Worm (Caenorhabditis elegans) whole organism, young adult: ENCODE data around the gene lgc-31.

ENCODE experiments used
- B0336.3 ChIP-seq: fragments of 200-800 bp; sonication (Bioruptor generic); IDR thresholded peaks from 2 replicates; pipeline ENCODE4 v1.3.6; 2022; ENCODE audit warnings: missing genetic modification characterization, missing compliant biosample characterization
- D2030.7 ChIP-seq: fragments of 200-800 bp; sonication (Bioruptor generic); IDR thresholded peaks from 2 replicates; pipeline ENCODE4 v1.3.6; 2022; ENCODE audit warnings: missing genetic modification reagents, missing genetic modification characterization, missing compliant biosample characterization
- F23B12.7 ChIP-seq: sonication (generic microtip); optimal IDR thresholded peaks from 2 replicates; lab custom pipeline; 2017; ENCODE audit warnings: missing genetic modification characterization, mild to moderate bottlenecking, missing compliant biosample characterization, antibody characterized with exemption, moderate library complexity; ENCODE audit not compliant: insufficient read depth
- F33H1.4 ChIP-seq: fragments of 200-800 bp; sonication (Bioruptor generic); IDR thresholded peaks from 2 replicates; pipeline ENCODE4 v1.3.6; 2022; ENCODE audit warnings: missing genetic modification reagents, missing genetic modification characterization, missing compliant biosample characterization
- F52B5.7 ChIP-seq: sonication (generic microtip); optimal IDR thresholded peaks from 2 replicates; lab custom pipeline; 2016; ENCODE audit warnings: mild to moderate bottlenecking, missing genetic modification characterization, missing compliant biosample characterization
- F57C9.4 ChIP-seq: sonication (generic microtip); optimal IDR thresholded peaks from 2 replicates; lab custom pipeline; 2017; ENCODE audit warnings: mild to moderate bottlenecking, missing genetic modification characterization, missing compliant biosample characterization
- Y53G8AR.9 ChIP-seq: fragments of 200-800 bp; sonication (Bioruptor generic); conservative IDR thresholded peaks from 2 replicates; pipeline ENCODE4 v1.3.6; 2022; ENCODE audit warnings: missing genetic modification reagents, missing genetic modification characterization, missing compliant biosample characterization
- Y56A3A.18 ChIP-seq: fragments of 200-800 bp; sonication (Bioruptor generic); IDR thresholded peaks from 2 replicates; pipeline ENCODE4 v1.3.6; 2022; ENCODE audit warnings: missing genetic modification reagents, missing genetic modification characterization, missing compliant biosample characterization
- Y79H2A.3 ChIP-seq: fragments of 200-800 bp; sonication (Bioruptor generic); conservative IDR thresholded peaks from 2 replicates; pipeline ENCODE4 v1.3.6; 2022; ENCODE audit warnings: missing genetic modification reagents, missing genetic modification characterization, missing compliant biosample characterization
- akir-1 ChIP-seq: fragments of 200-800 bp; sonication (Bioruptor generic); optimal IDR thresholded peaks from 2 replicates; lab custom pipeline; 2018; ENCODE audit warnings: mild to moderate bottlenecking, missing genetic modification characterization, moderate library complexity, missing compliant biosample characterization
- aptf-2 ChIP-seq: fragments of 200-800 bp; sonication (Bioruptor generic); conservative IDR thresholded peaks from 2 replicates; pipeline ENCODE4 v1.3.6; 2022; ENCODE audit warnings: missing genetic modification reagents, missing genetic modification characterization, missing compliant biosample characterization
- atf-7 ChIP-seq: sonication (generic microtip); optimal IDR thresholded peaks from 2 replicates; lab custom pipeline; 2017; ENCODE audit warnings: mild to moderate bottlenecking, missing genetic modification characterization, missing compliant biosample characterization
- ceh-79 ChIP-seq: sonication (generic microtip); optimal IDR thresholded peaks from 2 replicates; lab custom pipeline; 2017; ENCODE audit warnings: mild to moderate bottlenecking, missing genetic modification characterization, missing compliant biosample characterization
- chd-7 ChIP-seq: sonication (generic microtip); optimal IDR thresholded peaks from 2 replicates; lab custom pipeline; 2016; ENCODE audit warnings: mild to moderate bottlenecking, missing genetic modification characterization, moderate library complexity, missing compliant biosample characterization
- die-1 ChIP-seq: sonication (generic microtip); optimal IDR thresholded peaks from 2 replicates; lab custom pipeline; 2016; ENCODE audit warnings: missing genotype, mild to moderate bottlenecking, missing genetic modification characterization, missing compliant biosample characterization
- egl-18 ChIP-seq: fragments of 200-800 bp; sonication (Bioruptor generic); IDR thresholded peaks from 2 replicates; pipeline ENCODE4 v1.3.6; 2022; ENCODE audit warnings: missing genetic modification reagents, missing genetic modification characterization, missing compliant biosample characterization
- egl-44 ChIP-seq: fragments of 200-800 bp; sonication (Bioruptor generic); IDR thresholded peaks from 2 replicates; pipeline ENCODE4 v1.3.6; 2022; ENCODE audit warnings: missing genetic modification reagents, missing genetic modification characterization, missing compliant biosample characterization
- him-1 ChIP-seq: sonication (generic microtip); optimal IDR thresholded peaks from 2 replicates; lab custom pipeline; 2016; ENCODE audit warnings: missing genotype, missing genetic modification reagents, missing genetic modification characterization, missing compliant biosample characterization
- hlh-26 ChIP-seq: fragments of 200-800 bp; sonication (Bioruptor generic); conservative IDR thresholded peaks from 2 replicates; pipeline ENCODE4 v1.3.6; 2022; ENCODE audit warnings: missing genetic modification reagents, missing genetic modification characterization, missing compliant biosample characterization
- hmg-1.2 ChIP-seq: fragments of 200-800 bp; sonication (Bioruptor generic); IDR thresholded peaks from 2 replicates; pipeline ENCODE4 v1.3.6; 2022; ENCODE audit warnings: missing genetic modification reagents, missing genetic modification characterization, missing compliant biosample characterization
- hmg-20 ChIP-seq: fragments of 200-800 bp; sonication (Bioruptor generic); IDR thresholded peaks from 2 replicates; pipeline ENCODE4 v1.3.6; 2022; ENCODE audit warnings: missing genetic modification reagents, missing genetic modification characterization, missing compliant biosample characterization
- lag-1 ChIP-seq: fragments of 200-800 bp; sonication (Bioruptor generic); IDR thresholded peaks from 2 replicates; pipeline ENCODE4 v1.3.6; 2022; ENCODE audit warnings: missing genetic modification reagents, missing genetic modification characterization, missing compliant biosample characterization
- let-526 ChIP-seq: fragments of 200-800 bp; sonication (Bioruptor generic); IDR thresholded peaks from 2 replicates; pipeline ENCODE4 v1.3.6; 2022; ENCODE audit warnings: missing genetic modification reagents, missing genetic modification characterization, missing compliant biosample characterization
- lin-26 ChIP-seq: fragments of 200-800 bp; sonication (Bioruptor generic); IDR thresholded peaks from 2 replicates; pipeline ENCODE4 v1.3.6; 2022; ENCODE audit warnings: missing genetic modification reagents, missing genetic modification characterization, missing compliant biosample characterization
- lin-54 ChIP-seq: fragments of 200-800 bp; sonication (Bioruptor generic); optimal IDR thresholded peaks from 2 replicates; lab custom pipeline; 2018; ENCODE audit warnings: mild to moderate bottlenecking, missing genetic modification characterization, missing compliant biosample characterization
- nhr-80 ChIP-seq: sonication (generic microtip); optimal IDR thresholded peaks from 2 replicates; lab custom pipeline; 2016; ENCODE audit warnings: missing genetic modification characterization, missing compliant biosample characterization
- pbrm-1 ChIP-seq: fragments of 200-800 bp; sonication (Bioruptor generic); IDR thresholded peaks from 2 replicates; pipeline ENCODE4 v1.3.6; 2022; ENCODE audit warnings: missing genetic modification reagents, missing genetic modification characterization, missing compliant biosample characterization
- pha-4 ChIP-seq: fragments of 150-350 bp; sonication (generic microtip); optimal IDR thresholded peaks from 2 replicates; lab custom pipeline; 2014; ENCODE audit warnings: missing biosample characterization, missing genetic modification reagents, missing genetic modification characterization
- rec-8 ChIP-seq, 2 experiments: sonication (generic microtip); optimal IDR thresholded peaks; 2 replicates each; lab custom pipeline; 2016; ENCODE audit warnings: mild to moderate bottlenecking in 2 of 2, missing genetic modification characterization in 2 of 2, missing genetic modification reagents in 2 of 2, missing genotype in 2 of 2, missing biosample characterization in 1 of 2, missing compliant biosample characterization in 1 of 2, moderate library complexity in 1 of 2
- rpc-1 ChIP-seq, 2 experiments: fragments of 150-350 bp in 1 of 2; sonication (generic microtip) in 1 of 2; optimal IDR thresholded peaks; 2 replicates each; lab custom pipeline; 2014 to 2018; ENCODE audit warnings: missing biosample characterization in 1 of 2, missing genetic modification characterization in 1 of 2, missing genetic modification reagents in 1 of 2, missing genotype in 1 of 2
- sea-2 ChIP-seq: fragments of 200-800 bp; sonication (Bioruptor generic); IDR thresholded peaks from 2 replicates; pipeline ENCODE4 v1.3.6; 2022; ENCODE audit warnings: missing genetic modification characterization, missing compliant biosample characterization
- snpc-1.1 ChIP-seq: sonication (generic microtip); optimal IDR thresholded peaks from 2 replicates; lab custom pipeline; 2017; ENCODE audit warnings: missing genetic modification characterization, mild to moderate bottlenecking, missing compliant biosample characterization, antibody characterized with exemption, moderate library complexity, missing genotype, missing genetic modification reagents; ENCODE audit not compliant: insufficient read depth
- snpc-3.4 ChIP-seq: sonication (generic microtip); optimal IDR thresholded peaks from 2 replicates; lab custom pipeline; 2017; ENCODE audit warnings: missing genetic modification characterization, mild to moderate bottlenecking, missing compliant biosample characterization, antibody characterized with exemption, moderate library complexity, missing genotype, missing genetic modification reagents
- snpc-4 ChIP-seq, 5 experiments: fragments of 150-350 bp in 1 of 5; sonication (generic microtip) in 4 of 5; optimal IDR thresholded peaks; 2 replicates each; lab custom pipeline; 2014 to 2018; ENCODE audit warnings: missing genetic modification characterization in 5 of 5, missing biosample characterization in 3 of 5, antibody characterized with exemption in 2 of 5, mild to moderate bottlenecking in 2 of 5, missing compliant biosample characterization in 2 of 5, missing genotype in 2 of 5, moderate library complexity in 2 of 5, missing genetic modification reagents in 1 of 5
- somi-1 ChIP-seq: fragments of 200-800 bp; sonication (Bioruptor generic); optimal IDR thresholded peaks from 2 replicates; lab custom pipeline; 2018; ENCODE audit warnings: mild to moderate bottlenecking, missing genetic modification characterization, missing compliant biosample characterization
- tbp1 ChIP-seq: fragments of 200-800 bp; sonication (Bioruptor generic); optimal IDR thresholded peaks from 2 replicates; lab custom pipeline; 2018; ENCODE audit warnings: mild to moderate bottlenecking, missing genetic modification characterization, missing compliant biosample characterization
- ztf-18 ChIP-seq: sonication (generic microtip); optimal IDR thresholded peaks from 2 replicates; lab custom pipeline; 2016; ENCODE audit warnings: missing genotype, mild to moderate bottlenecking, missing genetic modification characterization, missing compliant biosample characterization
- ztf-22 ChIP-seq: fragments of 200-800 bp; sonication (Bioruptor generic); optimal IDR thresholded peaks from 2 replicates; lab custom pipeline; 2018; ENCODE audit warnings: mild to moderate bottlenecking, missing genetic modification characterization, moderate library complexity, missing compliant biosample characterization
- ztf-25 ChIP-seq: fragments of 200-800 bp; sonication (Bioruptor generic); IDR thresholded peaks from 2 replicates; pipeline ENCODE4 v1.3.6; 2022; ENCODE audit warnings: missing genetic modification reagents, missing genetic modification characterization, missing compliant biosample characterization
- ztf-28 ChIP-seq: fragments of 200-800 bp; sonication (Bioruptor generic); IDR thresholded peaks from 2 replicates; pipeline ENCODE4 v1.3.6; 2022; ENCODE audit warnings: missing genetic modification reagents, missing genetic modification characterization, missing compliant biosample characterization
- ztf-3 ChIP-seq: fragments of 200-800 bp; sonication (Bioruptor generic); optimal IDR thresholded peaks from 2 replicates; lab custom pipeline; 2018; ENCODE audit warnings: mild to moderate bottlenecking, missing genetic modification characterization, missing compliant biosample characterization

The lgc-31 gene

ce11 chrV:15505068-15505467, 16.8 kb downstream of the lgc-31 start (continued):
- peak; percentile 70; the same call in 1 of the 2 replicates for TF ChIP-seq ztf-28 (GFP tag; lab: Robert Waterston, UW)
- peak; percentile 24 for TF ChIP-seq nhr-80 (tag; lab: Kevin White, UChicago)
- peak; percentile 93 for TF ChIP-seq tbp1 (GFP tag; lab: Kevin White, UChicago)
- TF ChIP-seq D2030.7 = peak; percentile 75
- TF ChIP-seq lin-54 (GFP tag; lab: Kevin White, UChicago) = peak; percentile 57
- peak; percentile 75 for TF ChIP-seq snpc-4 (GFP tag; optimal IDR thresholded peaks at IDR 0.05; lab: Kevin White, UChicago)
- TF ChIP-seq snpc-4 (tag; optimal IDR thresholded peaks at IDR 0.05; lab: Kevin White, UChicago) = peak in 3 of 4 experiments; percentile 34 to 73 (median 41)
- peak; percentile 32; the same call in 1 of the 2 replicates for TF ChIP-seq F33H1.4 (GFP tag; lab: Robert Waterston, UW)
- TF ChIP-seq him-1 (tag; lab: Kevin White, UChicago) = peak; percentile 20
- peak; percentile 62; the same call in 1 of the 2 replicates for TF ChIP-seq pbrm-1
- no peak for TF ChIP-seq B0336.3 (GFP tag; lab: Robert Waterston, UW)
- no peak for TF ChIP-seq Y79H2A.3
- TF ChIP-seq ztf-18 (tag; lab: Kevin White, UChicago) = peak; percentile 46

- no peak for TF ChIP-seq ztf-25
- no peak for TF ChIP-seq ztf-3 (GFP tag; lab: Kevin White, UChicago)
- no peak for TF ChIP-seq him-1 (tag; lab: Kevin White, UChicago)
- no peak for TF ChIP-seq aptf-2 (GFP tag; lab: Robert Waterston, UW)
- TF ChIP-seq F57C9.4 = no peak
- TF ChIP-seq F52B5.7 (tag; lab: Kevin White, UChicago) = no peak
- no peak for TF ChIP-seq chd-7 (tag; lab: Kevin White, UChicago)
- no peak for TF ChIP-seq lin-26 (GFP tag; lab: Robert Waterston, UW)
- no peak for TF ChIP-seq hlh-26
- TF ChIP-seq lag-1 = no peak
- no peak for TF ChIP-seq hmg-20
- no peak for TF ChIP-seq rec-8 (tag; optimal IDR thresholded peaks at IDR 0.05; lab: Kevin White, UChicago)
- no peak for TF ChIP-seq F23B12.7 (tag; lab: Kevin White, UChicago)
- TF ChIP-seq egl-44 = no peak
- no peak for TF ChIP-seq rpc-1 (optimal IDR thresholded peaks at IDR 0.05; lab: Kevin White, UChicago)
- no peak for TF ChIP-seq rpc-1 (tag; optimal IDR thresholded peaks at IDR 0.05; lab: Kevin White, UChicago)
- TF ChIP-seq akir-1 (GFP tag; lab: Kevin White, UChicago) = no peak
- TF ChIP-seq B0336.3 (GFP tag; lab: Robert Waterston, UW) = no peak
- TF ChIP-seq snpc-1.1 (tag; lab: Kevin White, UChicago) = no peak
- no peak for TF ChIP-seq egl-18
- TF ChIP-seq let-526 = no peak
Measured at ce11 chrV:15503603-15504002, 18.2 kb downstream of the lgc-31 start.

ce11 chrV:15499099-15499498, 22.7 kb downstream of the lgc-31 start:
- no peak for TF ChIP-seq Y56A3A.18 (GFP tag; lab: Robert Waterston, UW)
- no peak for TF ChIP-seq snpc-4 (GFP tag; optimal IDR thresholded peaks at IDR 0.05; lab: Kevin White, UChicago)
- TF ChIP-seq snpc-4 (tag; optimal IDR thresholded peaks at IDR 0.05; lab: Kevin White, UChicago) = no peak
- peak; percentile 61; the same call in 1 of the 2 replicates for TF ChIP-seq hmg-1.2
- TF ChIP-seq atf-7 (tag; lab: Kevin White, UChicago) = peak; percentile 48

ce11 chrV:15498434-15498833, 23.4 kb downstream of the lgc-31 start, which contains the start of gene C06B8.7:
C06B8.7 (plus strand) TSS chrV:15498734.
- no peak for TF ChIP-seq ztf-28 (GFP tag; lab: Robert Waterston, UW)
- TF ChIP-seq pbrm-1 = no peak
- no peak for TF ChIP-seq egl-18
- TF ChIP-seq ztf-22 (GFP tag; lab: Kevin White, UChicago) = no peak
- TF ChIP-seq Y53G8AR.9 (GFP tag; lab: Robert Waterston, UW) = no peak
- TF ChIP-seq sea-2 = no peak
- TF ChIP-seq snpc-3.4 (tag; lab: Kevin White, UChicago) = no peak
- no peak for TF ChIP-seq die-1 (tag; lab: Kevin White, UChicago)
- TF ChIP-seq ztf-25 = no peak
- TF ChIP-seq somi-1 (GFP tag; lab: Kevin White, UChicago) = no peak
- TF ChIP-seq pha-4 (tag; lab: Kevin White, UChicago) = no peak
- TF ChIP-seq ceh-79 (tag; lab: Kevin White, UChicago) = no peak
- no peak for TF ChIP-seq lin-26 (GFP tag; lab: Robert Waterston, UW)
